Worm (Caenorhabditis elegans) whole organism, late embryonic: Measurements from ENCODE around the gene R12B2.3.
A peak's percentile ranks its signal among the peaks of the same experiment; 100 is the strongest.

Source experiments
- C08G9.2 ChIP-seq: sonication (generic microtip); optimal IDR thresholded peaks from 2 replicates; lab custom pipeline; 2016; ENCODE audit warnings: mild to moderate bottlenecking, missing genetic modification characterization, moderate library complexity, missing compliant biosample characterization
- C38D4.7 ChIP-seq: fragments of 200-800 bp; sonication (Bioruptor generic); optimal IDR thresholded peaks from 2 replicates; lab custom pipeline; 2018; ENCODE audit warnings: mild to moderate bottlenecking, missing genetic modification characterization, moderate library complexity, missing compliant biosample characterization
- K02D7.2 ChIP-seq: sonication (generic microtip); optimal IDR thresholded peaks from 2 replicates; lab custom pipeline; 2017; ENCODE audit warnings: mild to moderate bottlenecking, missing genetic modification characterization, missing compliant biosample characterization
- K09A11.1 ChIP-seq: sonication (generic microtip); optimal IDR thresholded peaks from 2 replicates; lab custom pipeline; 2017; ENCODE audit warnings: antibody characterized with exemption, mild to moderate bottlenecking, missing genetic modification characterization, missing compliant biosample characterization; ENCODE audit not compliant: insufficient read depth
- T23F11.4 ChIP-seq: fragments of 200-800 bp; sonication (Bioruptor generic); optimal IDR thresholded peaks from 2 replicates; lab custom pipeline; 2018; ENCODE audit warnings: mild to moderate bottlenecking, missing genetic modification characterization, missing compliant biosample characterization
- ahr-1 ChIP-seq: sonication (generic microtip); optimal IDR thresholded peaks from 2 replicates; lab custom pipeline; 2016; ENCODE audit warnings: missing genetic modification characterization, missing compliant biosample characterization
- ama-1 ChIP-seq: fragments of 150-350 bp; optimal IDR thresholded peaks from 2 replicates; lab custom pipeline; 2014
- ceh-19 ChIP-seq: fragments of 200-800 bp; sonication (Bioruptor generic); optimal IDR thresholded peaks from 2 replicates; lab custom pipeline; 2018; ENCODE audit warnings: mild to moderate bottlenecking, missing genetic modification characterization, missing compliant biosample characterization
- ceh-22 ChIP-seq: sonication (generic microtip); optimal IDR thresholded peaks from 2 replicates; lab custom pipeline; 2017; ENCODE audit warnings: missing biosample characterization, missing genetic modification characterization
- ceh-24 ChIP-seq: sonication (generic microtip); optimal IDR thresholded peaks from 2 replicates; lab custom pipeline; 2016; ENCODE audit warnings: mild to moderate bottlenecking, missing genetic modification characterization, missing compliant biosample characterization
- ceh-31 ChIP-seq: sonication (generic microtip); optimal IDR thresholded peaks from 2 replicates; lab custom pipeline; 2016; ENCODE audit warnings: missing genetic modification characterization, missing compliant biosample characterization
- ceh-34 ChIP-seq: sonication (generic microtip); optimal IDR thresholded peaks from 2 replicates; lab custom pipeline; 2016; ENCODE audit warnings: mild to moderate bottlenecking, missing genetic modification characterization, missing compliant biosample characterization
- ceh-45 ChIP-seq: fragments of 200-800 bp; sonication (Bioruptor generic); IDR thresholded peaks from 2 replicates; pipeline ENCODE4 v1.3.6; 2022; ENCODE audit warnings: missing genetic modification reagents, missing genetic modification characterization, missing compliant biosample characterization
- ceh-6 ChIP-seq: fragments of 200-800 bp; sonication (Bioruptor generic); optimal IDR thresholded peaks from 2 replicates; lab custom pipeline; 2018; ENCODE audit warnings: mild to moderate bottlenecking, missing genetic modification characterization, missing compliant biosample characterization
- dmd-4 ChIP-seq: sonication (generic microtip); optimal IDR thresholded peaks from 2 replicates; lab custom pipeline; 2016; ENCODE audit warnings: borderline replicate concordance, missing genetic modification characterization, missing compliant biosample characterization
- ets-4 ChIP-seq: sonication (generic microtip); optimal IDR thresholded peaks from 2 replicates; lab custom pipeline; 2016; ENCODE audit warnings: missing genetic modification characterization, missing compliant biosample characterization
- eyg-1 ChIP-seq: sonication (generic microtip); optimal IDR thresholded peaks from 2 replicates; lab custom pipeline; 2016; ENCODE audit warnings: missing genotype, missing genetic modification characterization, missing compliant biosample characterization
- fkh-10 ChIP-seq: fragments of 150-350 bp; optimal IDR thresholded peaks from 2 replicates; lab custom pipeline; 2014; ENCODE audit warnings: missing biosample characterization, missing genetic modification reagents, missing genetic modification characterization
- fkh-6 ChIP-seq: sonication (generic microtip); optimal IDR thresholded peaks from 2 replicates; lab custom pipeline; 2016; ENCODE audit warnings: missing genetic modification characterization, missing compliant biosample characterization
- hlh-15 ChIP-seq: sonication (generic microtip); optimal IDR thresholded peaks from 2 replicates; lab custom pipeline; 2016; ENCODE audit warnings: missing genetic modification characterization, missing compliant biosample characterization
- hlh-6 ChIP-seq: sonication (generic microtip); optimal IDR thresholded peaks from 2 replicates; lab custom pipeline; 2016; ENCODE audit warnings: missing genotype, missing genetic modification characterization, missing compliant biosample characterization
- lim-6 ChIP-seq: sonication (generic microtip); optimal IDR thresholded peaks from 2 replicates; lab custom pipeline; 2016; ENCODE audit warnings: missing genetic modification characterization, missing compliant biosample characterization
- lin-11 ChIP-seq: fragments of 200-800 bp; sonication (Bioruptor generic); optimal IDR thresholded peaks from 2 replicates; lab custom pipeline; 2018; ENCODE audit warnings: mild to moderate bottlenecking, missing genetic modification characterization, missing compliant biosample characterization
- nfya-1 ChIP-seq: sonication (generic microtip); optimal IDR thresholded peaks from 2 replicates; lab custom pipeline; 2017; ENCODE audit warnings: missing genetic modification characterization, mild to moderate bottlenecking, missing compliant biosample characterization, antibody characterized with exemption, moderate library complexity
- nhr-232 ChIP-seq: sonication (generic microtip); optimal IDR thresholded peaks from 2 replicates; lab custom pipeline; 2016; ENCODE audit warnings: missing genetic modification characterization, missing compliant biosample characterization
- pax-1 ChIP-seq: fragments of 150-350 bp; optimal IDR thresholded peaks from 2 replicates; lab custom pipeline; 2014; ENCODE audit warnings: missing biosample characterization, missing genetic modification characterization
- pha-2 ChIP-seq: sonication (generic microtip); optimal IDR thresholded peaks from 2 replicates; lab custom pipeline; 2017; ENCODE audit warnings: mild to moderate bottlenecking, missing genetic modification characterization, missing compliant biosample characterization
- pha-4 ChIP-seq: fragments of 150-350 bp; optimal IDR thresholded peaks from 2 replicates; lab custom pipeline; 2018; ENCODE audit warnings: missing biosample characterization, missing genetic modification reagents, missing genetic modification characterization
- pqm-1 ChIP-seq: sonication (generic microtip); optimal IDR thresholded peaks from 2 replicates; lab custom pipeline; 2016; ENCODE audit warnings: missing genetic modification characterization, missing compliant biosample characterization
- pros-1 ChIP-seq: fragments of 150-350 bp; optimal IDR thresholded peaks from 2 replicates; lab custom pipeline; 2014; ENCODE audit warnings: missing biosample characterization, missing genetic modification reagents, missing genetic modification characterization
- ref-2 ChIP-seq: sonication (generic microtip); optimal IDR thresholded peaks from 2 replicates; lab custom pipeline; 2016; ENCODE audit warnings: missing genetic modification characterization, missing compliant biosample characterization
- rnt-1 ChIP-seq: sonication (generic microtip); optimal IDR thresholded peaks from 2 replicates; lab custom pipeline; 2016; ENCODE audit warnings: missing genetic modification characterization, missing compliant biosample characterization
- sdc-2 ChIP-seq: sonication (generic microtip); optimal IDR thresholded peaks from 2 replicates; lab custom pipeline; 2016; ENCODE audit warnings: missing genotype, missing genetic modification characterization, missing compliant biosample characterization
- sox-4 ChIP-seq: sonication (generic microtip); optimal IDR thresholded peaks from 2 replicates; lab custom pipeline; 2017; ENCODE audit warnings: mild to moderate bottlenecking, missing genetic modification characterization, inconsistent platforms, missing compliant biosample characterization
- syd-9 ChIP-seq: sonication (generic microtip); optimal IDR thresholded peaks from 2 replicates; lab custom pipeline; 2016; ENCODE audit warnings: mild to moderate bottlenecking, missing genetic modification characterization, moderate library complexity, missing compliant biosample characterization
- tbx-2 ChIP-seq: sonication (generic microtip); optimal IDR thresholded peaks from 2 replicates; lab custom pipeline; 2016; ENCODE audit warnings: missing genetic modification characterization, missing compliant biosample characterization
- tbx-7 ChIP-seq: sonication (generic microtip); optimal IDR thresholded peaks from 2 replicates; lab custom pipeline; 2016; ENCODE audit warnings: missing genotype, missing genetic modification characterization, missing compliant biosample characterization
- unc-3 ChIP-seq, 2 experiments: fragments of 200-800 bp in 1 of 2; sonication (Bioruptor generic) in 1 of 2; sonication (generic microtip) in 1 of 2; conservative IDR thresholded peaks in 1 of 2; optimal IDR thresholded peaks in 1 of 2; 2 replicates each; pipeline versions ENCODE4 v1.3.6 to Lab custom; 2016 to 2022; ENCODE audit warnings: missing compliant biosample characterization in 2 of 2, missing genetic modification characterization in 2 of 2, missing genetic modification reagents in 1 of 2
- unc-42 ChIP-seq: sonication (generic microtip); optimal IDR thresholded peaks from 2 replicates; lab custom pipeline; 2016; ENCODE audit warnings: missing genotype, missing genetic modification characterization, missing compliant biosample characterization
- unc-55 ChIP-seq: sonication (generic microtip); optimal IDR thresholded peaks from 2 replicates; lab custom pipeline; 2017; ENCODE audit warnings: missing biosample characterization, missing genetic modification reagents, missing genetic modification characterization
- zip-5 ChIP-seq: sonication (generic microtip); optimal IDR thresholded peaks from 2 replicates; lab custom pipeline; 2016; ENCODE audit warnings: missing genetic modification characterization, missing compliant biosample characterization

The R12B2.3 gene

ce11 chrIII:5769726-5770235 lies 35.6 kb upstream of the R12B2.3 start, which contains the start of gene cutl-23 (continued):
- TF ChIP-seq K09A11.1 (tag; lab: Kevin White, UChicago) (no peak), ceh-22 (tag; lab: Kevin White, UChicago) (no peak), nhr-232 (peak; percentile 35), tbx-2 (tag; lab: Kevin White, UChicago) (peak; percentile 41), dmd-4 (peak; percentile 57), sdc-2 (tag; lab: Kevin White, UChicago) (peak; percentile 41), pha-2 (tag; lab: Kevin White, UChicago) (peak; percentile 26), syd-9 (tag; lab: Kevin White, UChicago) (peak; percentile 39), tbx-7 (tag; lab: Kevin White, UChicago) (no peak), C38D4.7 (peak; percentile 19), hlh-6 (tag; lab: Kevin White, UChicago) (peak; percentile 80), hlh-15 (tag; lab: Kevin White, UChicago) (no peak), pha-4 (tag; lab: Kevin White, UChicago) (no peak), sox-4 (tag; lab: Kevin White, UChicago) (peak; percentile 58), rnt-1 (no peak), ceh-45 (GFP tag; lab: Robert Waterston, UW) (peak; percentile 9; the same call in 1 of the 2 replicates), K02D7.2 (peak; percentile 40), C08G9.2 (tag; lab: Kevin White, UChicago) (peak; percentile 19), pros-1 (tag; lab: Kevin White, UChicago) (no peak), eyg-1 (tag; lab: Kevin White, UChicago) (no peak), T23F11.4 (GFP tag; lab: Kevin White, UChicago) (peak; percentile 65), lin-11 (tag; lab: Kevin White, UChicago) (peak; percentile 27)

DNA sequence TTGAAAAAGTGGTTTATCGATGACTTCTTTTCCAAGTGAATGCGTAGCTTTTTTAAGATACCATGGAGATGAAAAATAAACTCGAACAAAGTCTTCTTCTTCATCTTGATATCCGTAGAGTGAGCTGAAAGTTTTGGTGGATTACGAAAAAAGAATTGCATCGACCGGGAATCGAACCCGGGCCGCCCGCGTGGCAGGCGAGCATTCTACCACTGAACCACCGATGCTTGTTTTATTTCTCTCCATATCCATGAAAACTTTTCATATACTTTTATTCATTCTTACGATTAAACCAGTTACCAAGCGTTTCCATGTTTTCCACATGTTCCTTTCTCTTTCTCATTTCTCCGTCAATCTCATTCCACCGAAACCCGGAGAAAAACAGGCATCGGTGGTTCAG lies 23.3 kb upstream of the R12B2.3 start:
- TF ChIP-seq nfya-1 (no peak), ahr-1 (tag; lab: Kevin White, UChicago) (no peak), ceh-19 (GFP tag; lab: Kevin White, UChicago) (no peak), unc-42 (tag; lab: Kevin White, UChicago) (no peak), fkh-10 (GFP tag; lab: Kevin White, UChicago) (no peak), unc-3 (GFP tag; conservative IDR thresholded peaks at IDR 0.05; lab: Robert Waterston, UW) (no peak), unc-3 (tag; optimal IDR thresholded peaks at IDR 0.05; lab: Kevin White, UChicago) (no peak), pha-2 (tag; lab: Kevin White, UChicago) (no peak), pax-1 (tag; lab: Kevin White, UChicago) (no peak), T23F11.4 (GFP tag; lab: Kevin White, UChicago) (no peak)
- TF ChIP-seq, all 69 proteins: peak for 0

ce11 chrIII:5785273-5785929 lies 20.0 kb upstream of the R12B2.3 start, which contains the start of gene Y37B11A.3:
Gene Y37B11A.3 (minus strand): TSS chrIII:5785323.
- TF ChIP-seq fkh-10 (GFP tag; lab: Kevin White, UChicago) (no peak), ref-2 (tag; lab: Kevin White, UChicago) (peak; percentile 69), unc-55 (GFP tag; lab: Kevin White, UChicago) (peak; percentile 43), nfya-1 (peak; percentile 37), fkh-6 (tag; lab: Kevin White, UChicago) (peak; percentile 23), ceh-31 (tag; lab: Kevin White, UChicago) (peak; percentile 30)

- TF ChIP-seq fkh-10 (GFP tag; lab: Kevin White, UChicago) (no peak), pqm-1 (no peak), hlh-15 (tag; lab: Kevin White, UChicago) (no peak), dmd-4 (no peak), ceh-22 (tag; lab: Kevin White, UChicago) (no peak), ceh-34 (tag; lab: Kevin White, UChicago) (no peak), pax-1 (tag; lab: Kevin White, UChicago) (no peak), ceh-24 (tag; lab: Kevin White, UChicago) (no peak), ets-4 (tag; lab: Kevin White, UChicago) (no peak), hlh-6 (tag; lab: Kevin White, UChicago) (no peak), nfya-1 (no peak), zip-5 (no peak), rnt-1 (no peak), pha-4 (tag; lab: Kevin White, UChicago) (no peak), unc-42 (tag; lab: Kevin White, UChicago) (no peak), ceh-6 (GFP tag; lab: Kevin White, UChicago) (no peak), lim-6 (tag; lab: Kevin White, UChicago) (no peak), ama-1 (lab: Kevin White, UChicago) (no peak)
Measured at ce11 chrIII:5790550-5790949, 14.8 kb upstream of the R12B2.3 start, which contains the start of gene rev-3. Gene rev-3 (minus strand): TSS chrIII:5790650.
